Worm (Caenorhabditis elegans): ENCODE results near the gene fbxa-78.
A peak's percentile ranks its signal among the peaks of the same experiment; 100 is the strongest.

The fbxa-78 gene

DNA sequence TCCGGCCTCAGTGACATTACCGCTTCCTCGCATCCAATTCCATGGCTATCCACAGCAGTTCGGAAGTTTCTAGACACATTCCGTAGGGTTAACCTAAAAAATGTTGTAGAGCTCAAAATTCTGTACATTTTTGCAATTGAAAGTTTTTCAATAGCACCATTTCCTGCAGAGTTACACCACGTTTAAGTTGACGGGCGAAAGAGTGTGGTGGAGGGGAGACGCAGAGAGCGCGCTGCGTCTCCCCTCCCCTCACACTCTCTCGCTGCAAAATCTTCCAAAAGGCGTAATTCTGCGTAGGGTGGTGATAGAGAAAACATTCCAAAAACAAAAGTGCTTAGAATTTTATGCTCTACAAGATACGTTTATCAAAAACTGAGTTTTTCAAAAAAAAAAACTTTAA is 9.9 kb downstream of the fbxa-78 start:
- TF ChIP-seq ceh-14 (tag; optimal IDR thresholded peaks at IDR 0.05) (no peak), C08G9.2 (tag; optimal IDR thresholded peaks at IDR 0.05) (no peak), unc-55 (GFP tag; optimal IDR thresholded peaks at IDR 0.05) (no peak), lin-11 (tag; optimal IDR thresholded peaks at IDR 0.05) (no peak), npax-4 (tag; optimal IDR thresholded peaks at IDR 0.05) (no peak), unc-42 (tag; optimal IDR thresholded peaks at IDR 0.05) (no peak), dmd-4 (tag; optimal IDR thresholded peaks at IDR 0.05; ENCODE audit: borderline replicate concordance) (no peak), sox-4 (tag; optimal IDR thresholded peaks at IDR 0.05) (no peak)

DNA sequence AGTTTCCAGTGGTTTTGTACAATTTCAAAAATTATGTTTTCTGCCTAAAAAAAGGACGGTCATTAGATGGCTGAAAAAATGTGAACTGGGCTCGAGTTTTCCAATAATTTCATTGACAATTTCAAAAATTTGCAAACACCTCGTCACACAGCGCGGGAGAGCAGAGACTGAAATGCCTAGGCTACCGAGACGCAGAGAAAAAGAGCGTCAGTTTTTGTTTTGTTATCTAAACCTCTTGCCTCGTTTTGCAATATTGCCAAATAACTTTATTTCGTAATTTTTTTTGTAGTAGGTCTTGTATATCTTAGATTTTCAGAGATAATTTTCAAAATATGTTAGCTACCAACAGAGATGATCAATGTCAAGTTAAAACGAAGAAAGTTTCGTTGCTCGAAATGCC is 15.1 kb downstream of the fbxa-78 start, which contains the start of gene fbxa-63:
Gene fbxa-63 (plus strand): TSS at position 310 of the 400 bp plus-strand sequence.
- no peak for TF ChIP-seq syd-9 (tag; optimal IDR thresholded peaks at IDR 0.05)
- no peak for TF ChIP-seq fkh-10 (GFP tag; optimal IDR thresholded peaks at IDR 0.05)
- no peak for TF ChIP-seq hlh-6 (tag; optimal IDR thresholded peaks at IDR 0.05)
- peak; percentile 30 for TF ChIP-seq nfya-1 (tag; optimal IDR thresholded peaks at IDR 0.05)
- TF ChIP-seq pros-1 (tag; optimal IDR thresholded peaks at IDR 0.05), result no peak
- no peak for TF ChIP-seq mec-3 (tag; optimal IDR thresholded peaks at IDR 0.05; ENCODE audit: borderline replicate concordance)

DNA sequence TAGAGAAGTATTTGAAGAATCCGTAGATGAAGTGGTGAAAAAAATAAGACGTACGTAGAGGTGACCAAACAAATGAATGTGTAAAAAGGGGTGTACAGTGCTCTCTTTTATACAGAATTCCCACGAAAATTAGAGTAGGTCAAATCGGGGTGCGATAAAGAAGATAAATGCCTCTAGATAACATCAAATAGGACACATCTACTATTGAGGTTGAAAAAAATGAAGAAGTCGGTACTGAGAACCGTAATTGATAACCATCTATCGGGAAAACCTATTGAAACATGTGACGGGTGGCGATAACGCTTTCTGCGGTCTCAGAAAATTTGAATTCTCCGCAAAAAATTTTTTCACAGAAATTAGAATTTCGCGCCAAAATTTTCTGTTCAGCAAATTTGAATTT is 19.6 kb downstream of the fbxa-78 start, which contains the start of gene fbxa-61:
Gene fbxa-61 (plus strand): TSS at position 345 of the 400 bp plus-strand sequence.
- TF ChIP-seq ceh-22 (tag; optimal IDR thresholded peaks at IDR 0.05) (no peak), rnt-1 (tag; optimal IDR thresholded peaks at IDR 0.05) (peak; percentile 18)

DNA sequence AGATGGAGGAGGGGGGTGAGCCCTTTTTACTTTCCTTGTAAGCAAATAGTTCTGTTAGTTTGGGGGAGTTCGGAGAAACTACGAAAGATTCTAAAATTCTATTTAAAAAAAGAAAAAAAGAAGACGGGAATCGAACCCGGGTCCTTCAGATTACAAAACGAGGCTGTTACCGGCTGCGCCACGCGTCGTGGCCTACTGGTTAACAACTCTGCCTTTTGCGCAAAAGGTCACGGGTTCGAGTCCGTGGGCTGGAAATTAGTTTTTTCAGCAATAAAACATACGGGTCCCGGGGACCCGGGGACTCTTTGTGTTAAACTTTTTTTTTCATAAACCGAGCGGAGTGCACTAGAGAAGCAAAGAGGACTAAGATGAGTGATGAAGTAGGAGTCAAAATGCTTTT is 27.1 kb downstream of the fbxa-78 start:
- TF ChIP-seq unc-55 (GFP tag; optimal IDR thresholded peaks at IDR 0.05) (peak; percentile 22), pat-9 (tag; optimal IDR thresholded peaks at IDR 0.05) (no peak), pag-3 (tag; optimal IDR thresholded peaks at IDR 0.05; ENCODE audit: borderline replicate concordance) (no peak)

DNA sequence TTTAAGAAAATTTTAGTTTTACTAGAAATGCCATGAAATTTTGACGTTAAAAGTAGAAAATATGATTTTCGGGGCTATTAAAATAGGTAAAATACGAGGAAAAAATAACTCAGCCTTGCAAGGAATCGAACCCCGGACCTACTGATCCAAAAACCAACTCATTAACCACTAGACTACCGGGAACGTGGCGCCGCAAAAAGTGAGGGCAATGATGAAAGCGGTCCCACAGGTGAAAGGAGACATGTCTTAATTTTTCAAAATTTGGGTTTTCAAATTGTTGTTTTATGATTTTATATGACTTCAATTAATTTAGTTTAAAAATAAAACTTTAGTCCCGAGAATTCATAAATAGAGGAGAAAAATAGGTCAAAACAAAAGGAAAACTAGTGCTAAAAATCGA is 27.6 kb downstream of the fbxa-78 start:
- TF ChIP-seq ceh-45 (GFP tag; IDR thresholded peaks at IDR 0.05) (no peak), ceh-2 (tag; optimal IDR thresholded peaks at IDR 0.05) (no peak), hlh-15 (tag; optimal IDR thresholded peaks at IDR 0.05) (no peak), che-1 (tag; optimal IDR thresholded peaks at IDR 0.05) (no peak), ceh-9 (tag; optimal IDR thresholded peaks at IDR 0.05) (no peak)

DNA sequence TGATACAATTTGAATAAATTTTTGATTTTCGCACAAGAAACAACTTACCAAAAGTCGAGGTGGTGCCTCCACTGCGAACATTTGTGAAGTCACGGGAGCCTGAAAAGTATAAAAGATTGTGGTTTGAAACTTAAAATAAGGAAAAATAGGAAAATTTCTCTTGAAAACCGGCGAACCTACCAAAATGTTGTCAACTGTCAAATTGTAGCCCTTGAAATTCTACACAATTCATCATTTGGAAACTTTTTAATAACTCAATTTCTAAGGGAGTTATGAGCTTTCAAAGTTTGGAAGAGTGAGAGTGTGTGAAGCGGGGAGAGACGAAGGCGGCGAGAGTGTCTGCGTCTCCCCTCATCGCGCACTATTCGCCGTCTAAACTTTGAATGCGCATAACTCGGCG is 28.1 kb downstream of the fbxa-78 start, which contains the start of gene pes-4:
Gene pes-4 (minus strand): TSS at position 101 of the 400 bp plus-strand sequence.
- TF ChIP-seq syd-9 (tag; optimal IDR thresholded peaks at IDR 0.05), result no peak
- no peak for TF ChIP-seq rnt-1 (tag; optimal IDR thresholded peaks at IDR 0.05)
- no peak for TF ChIP-seq F13H6.1 (tag; optimal IDR thresholded peaks at IDR 0.05)
- TF ChIP-seq hlh-6 (tag; optimal IDR thresholded peaks at IDR 0.05), result no peak
- no peak for TF ChIP-seq ceh-19 (GFP tag; optimal IDR thresholded peaks at IDR 0.05)
- TF ChIP-seq npax-4 (tag; optimal IDR thresholded peaks at IDR 0.05), result no peak
- TF ChIP-seq mec-3 (tag; optimal IDR thresholded peaks at IDR 0.05; ENCODE audit: borderline replicate concordance), result no peak
- no peak for TF ChIP-seq pax-1 (tag; optimal IDR thresholded peaks at IDR 0.05)

- TF ChIP-seq hlh-13 (GFP tag; optimal IDR thresholded peaks at IDR 0.05) (no peak), che-1 (tag; optimal IDR thresholded peaks at IDR 0.05) (no peak), hlh-30 (tag; optimal IDR thresholded peaks at IDR 0.05; ENCODE audit: insufficient read depth) (no peak), C38D4.7 (GFP tag; optimal IDR thresholded peaks at IDR 0.05) (no peak), ceh-45 (GFP tag; IDR thresholded peaks at IDR 0.05) (no peak), tbx-2 (tag; optimal IDR thresholded peaks at IDR 0.05) (no peak), ceh-31 (tag; optimal IDR thresholded peaks at IDR 0.05) (no peak), unc-55 (GFP tag; optimal IDR thresholded peaks at IDR 0.05) (no peak), tbx-7 (tag; optimal IDR thresholded peaks at IDR 0.05) (no peak)
Measured at ce11 chrIII:1229510-1229909, 28.7 kb downstream of the fbxa-78 start.
